Fruit fly (Drosophila melanogaster) whole organism, embryonic: ENCODE data around the gene nonA.
A peak's percentile ranks its signal among the peaks of the same experiment; 100 is the strongest.

Source experiments
- Awh ChIP-seq: fragments of 200-800 bp; sonication (Bioruptor generic); IDR thresholded peaks from 2 replicates; pipeline ENCODE4, ENCODE4 v1.3.6; 2022; ENCODE audit warnings: missing biosample characterization, missing genetic modification characterization
- C15 ChIP-seq: fragments of 200-800 bp; sonication (Bioruptor generic); IDR thresholded peaks from 3 replicates; pipeline ENCODE4 v1.3.6; 2022; ENCODE audit warnings: missing biosample characterization, missing genetic modification characterization
- CG10543 ChIP-seq: fragments of 200-800 bp; sonication (Bioruptor generic); optimal IDR thresholded peaks from 3 replicates; lab custom pipeline; 2017; ENCODE audit warnings: missing biosample characterization, mild to moderate bottlenecking, missing genetic modification characterization, moderate library complexity
- CG10654 ChIP-seq: fragments of 200-800 bp; sonication (Bioruptor generic); optimal IDR thresholded peaks from 2 replicates; lab custom pipeline; 2016; ENCODE audit warnings: missing biosample characterization, missing genetic modification characterization
- CG12299 ChIP-seq: fragments of 200-800 bp; sonication (Bioruptor generic); optimal IDR thresholded peaks from 2 replicates; lab custom pipeline; 2018; ENCODE audit warnings: missing biosample characterization, mild to moderate bottlenecking, missing genetic modification characterization
- CG13894 ChIP-seq: fragments of 200-800 bp; sonication (Bioruptor generic); optimal IDR thresholded peaks from 3 replicates; lab custom pipeline; 2018; ENCODE audit warnings: missing biosample characterization, mild to moderate bottlenecking, missing genetic modification characterization, moderate library complexity
- CG17385 ChIP-seq: fragments of 200-800 bp; sonication (Bioruptor generic); optimal IDR thresholded peaks from 3 replicates; lab custom pipeline; 2018; ENCODE audit warnings: missing biosample characterization, mild to moderate bottlenecking, missing genetic modification characterization
- CG2199 ChIP-seq: fragments of 200-800 bp; sonication (Bioruptor generic); IDR thresholded peaks from 3 replicates; pipeline ENCODE4 v1.3.6; 2022; ENCODE audit warnings: missing biosample characterization, missing genetic modification characterization
- CG30020 ChIP-seq: fragments of 200-800 bp; optimal IDR thresholded peaks from 2 replicates; lab custom pipeline; 2019; ENCODE audit warnings: missing biosample characterization, mild to moderate bottlenecking, missing genetic modification characterization, moderate library complexity
- CG30431 ChIP-seq: fragments of 200-800 bp; sonication (Bioruptor generic); optimal IDR thresholded peaks from 2 replicates; lab custom pipeline; 2017; ENCODE audit warnings: missing biosample characterization, missing genetic modification characterization
- CG3065 ChIP-seq: fragments of 200-800 bp; sonication (Bioruptor generic); optimal IDR thresholded peaks from 2 replicates; lab custom pipeline; 2016; ENCODE audit warnings: missing biosample characterization, missing genetic modification characterization
- CG34422 ChIP-seq: fragments of 200-800 bp; sonication (Bioruptor generic); IDR thresholded peaks from 3 replicates; pipeline ENCODE4 v1.3.6; 2022; ENCODE audit warnings: missing biosample characterization, missing genetic modification characterization
- CG4617 ChIP-seq: fragments of 200-800 bp; sonication (Bioruptor generic); optimal IDR thresholded peaks from 3 replicates; lab custom pipeline; 2016; ENCODE audit warnings: missing biosample characterization, missing genetic modification characterization, borderline replicate concordance
- CG5180 ChIP-seq: fragments of 200-800 bp; sonication (Bioruptor generic); optimal IDR thresholded peaks from 3 replicates; lab custom pipeline; 2017; ENCODE audit warnings: missing biosample characterization, missing genetic modification characterization, mild to moderate bottlenecking, moderate library complexity, missing genetic modification reagents
- CG6175 ChIP-seq: fragments of 200-800 bp; sonication (Bioruptor generic); IDR thresholded peaks from 3 replicates; pipeline ENCODE4 v1.3.6; 2022; ENCODE audit warnings: missing biosample characterization, missing genetic modification characterization
- CG7372 ChIP-seq: fragments of 200-800 bp; sonication (Bioruptor generic); IDR thresholded peaks from 2 replicates; pipeline ENCODE4 v1.3.6; 2022; ENCODE audit warnings: missing biosample characterization, missing genetic modification characterization
- CG7839 ChIP-seq: fragments of 200-800 bp; sonication (Bioruptor generic); optimal IDR thresholded peaks from 3 replicates; lab custom pipeline; 2018; ENCODE audit warnings: missing biosample characterization, mild to moderate bottlenecking, missing genetic modification characterization, moderate library complexity
- CG8924 ChIP-seq: fragments of 200-800 bp; optimal IDR thresholded peaks from 3 replicates; lab custom pipeline; 2019; ENCODE audit warnings: missing biosample characterization, mild to moderate bottlenecking, missing genetic modification characterization, moderate library complexity
- D ChIP-seq, 2 experiments: fragments of 200-800 bp in 1 of 2; fragments of >200 bp in 1 of 2; sonication (Bioruptor generic) in 1 of 2; optimal IDR thresholded peaks; 2 replicates in 1 of 2; 3 replicates in 1 of 2; lab custom pipeline; 2017; ENCODE audit warnings: mild to moderate bottlenecking in 1 of 2, missing biosample characterization in 1 of 2, missing genetic modification characterization in 1 of 2, missing genetic modification reagents in 1 of 2
- Dp ChIP-seq: fragments of 200-800 bp; sonication (Bioruptor generic); optimal IDR thresholded peaks from 2 replicates; lab custom pipeline; 2018; ENCODE audit warnings: missing biosample characterization, mild to moderate bottlenecking, missing genetic modification characterization, moderate library complexity
- E2f1 ChIP-seq: fragments of 200-800 bp; sonication (Bioruptor generic); IDR thresholded peaks from 2 replicates; pipeline ENCODE4 v1.3.6; 2022; ENCODE audit warnings: missing biosample characterization, missing genetic modification characterization
- Fer1 ChIP-seq: fragments of 200-800 bp; sonication (Bioruptor generic); optimal IDR thresholded peaks from 2 replicates; lab custom pipeline; 2017; ENCODE audit warnings: missing biosample characterization, mild to moderate bottlenecking, missing genetic modification characterization
- HLH54F ChIP-seq: fragments of 200-800 bp; sonication (Bioruptor generic); optimal IDR thresholded peaks from 3 replicates; lab custom pipeline; 2016; ENCODE audit warnings: missing biosample characterization, missing genetic modification characterization
- Lpt ChIP-seq: fragments of >200 bp; optimal IDR thresholded peaks from 2 replicates; lab custom pipeline; 2018; ENCODE audit warnings: missing biosample characterization, missing genetic modification characterization
- Med ChIP-seq: fragments of 200-800 bp; sonication (Bioruptor generic); peaks from one replicate; lab custom pipeline; 2016; ENCODE audit warnings: missing biosample characterization, missing genetic modification characterization, mild to moderate bottlenecking, inconsistent platforms, moderate library complexity
- Pdp1 ChIP-seq, 2 experiments: fragments of 200-800 bp; sonication (Bioruptor generic); optimal IDR thresholded peaks; 3 replicates each; lab custom pipeline; 2016; ENCODE audit warnings: missing biosample characterization in 2 of 2, missing genetic modification characterization in 2 of 2, mild to moderate bottlenecking in 1 of 2, moderate library complexity in 1 of 2
- Side ChIP-seq: fragments of 200-800 bp; sonication (Bioruptor generic); optimal IDR thresholded peaks from 2 replicates; lab custom pipeline; 2016; ENCODE audit warnings: missing biosample characterization, missing genetic modification characterization
- Sry-β ChIP-seq: fragments of 200-800 bp; sonication (Bioruptor generic); optimal IDR thresholded peaks from 2 replicates; lab custom pipeline; 2018; ENCODE audit warnings: missing biosample characterization, mild to moderate bottlenecking, missing genetic modification characterization, moderate library complexity
- bbx ChIP-seq: fragments of 200-800 bp; sonication (Bioruptor generic); IDR thresholded peaks from 2 replicates; pipeline ENCODE4 v1.3.6; 2022; ENCODE audit warnings: missing biosample characterization, missing genetic modification characterization; ENCODE audit not compliant: partially characterized antibody
- cato ChIP-seq: fragments of 200-800 bp; sonication (Bioruptor generic); optimal IDR thresholded peaks from 2 replicates; lab custom pipeline; 2016; ENCODE audit warnings: missing biosample characterization, missing genetic modification characterization, borderline replicate concordance
- cg ChIP-seq: fragments of 200-800 bp; sonication (Bioruptor generic); optimal IDR thresholded peaks from 3 replicates; lab custom pipeline; 2019; ENCODE audit warnings: missing biosample characterization, mild to moderate bottlenecking, missing genetic modification characterization, moderate library complexity
- chinmo ChIP-seq: fragments of 200-800 bp; sonication (Bioruptor generic); IDR thresholded peaks from 4 replicates; pipeline ENCODE4 v1.3.6; 2022; ENCODE audit warnings: missing biosample characterization, missing genetic modification characterization; ENCODE audit not compliant: partially characterized antibody
- disco-r ChIP-seq: fragments of 200-800 bp; sonication (Bioruptor generic); optimal IDR thresholded peaks from 2 replicates; lab custom pipeline; 2016; ENCODE audit warnings: missing biosample characterization, missing genetic modification characterization
- esg ChIP-seq: fragments of 200-800 bp; sonication (Bioruptor generic); conservative IDR thresholded peaks from 2 replicates; pipeline ENCODE4 v1.3.6; 2022; ENCODE audit warnings: missing biosample characterization, missing genetic modification characterization
- gfzf ChIP-seq: fragments of 200-800 bp; sonication (Bioruptor generic); optimal IDR thresholded peaks from 2 replicates; lab custom pipeline; 2016; ENCODE audit warnings: missing biosample characterization, mild to moderate bottlenecking, missing genetic modification characterization, moderate library complexity
- lbe ChIP-seq: fragments of 200-800 bp; sonication (Bioruptor generic); optimal IDR thresholded peaks from 2 replicates; lab custom pipeline; 2016; ENCODE audit warnings: missing biosample characterization, mild to moderate bottlenecking, missing genetic modification characterization
- lola ChIP-seq, 3 experiments: fragments of >200 bp in 2 of 3; fragments of 200-800 bp in 1 of 3; sonication (Bioruptor generic) in 1 of 3; optimal IDR thresholded peaks; 2 replicates each; lab custom pipeline; 2017 to 2019; ENCODE audit warnings: missing biosample characterization in 3 of 3, missing genetic modification characterization in 3 of 3, mild to moderate bottlenecking in 1 of 3, moderate library complexity in 1 of 3
- p53 ChIP-seq: fragments of 200-800 bp; sonication (Bioruptor generic); optimal IDR thresholded peaks from 2 replicates; lab custom pipeline; 2016; ENCODE audit warnings: missing biosample characterization, missing genetic modification characterization
- prd ChIP-seq, 3 experiments: fragments of >200 bp in 2 of 3; fragments of 200-800 bp in 1 of 3; sonication (Bioruptor generic) in 1 of 3; optimal IDR thresholded peaks in 2 of 3; IDR thresholded peaks in 1 of 3; 2 replicates in 2 of 3; 3 replicates in 1 of 3; pipeline versions ENCODE4 v1.3.6 to Lab custom; 2017 to 2022; ENCODE audit warnings: missing biosample characterization in 1 of 3, missing genetic modification characterization in 1 of 3
- sc ChIP-seq, 3 experiments: fragments of >200 bp in 2 of 3; fragments of 200-800 bp in 1 of 3; sonication (Bioruptor generic) in 1 of 3; optimal IDR thresholded peaks; 2 replicates in 2 of 3; 3 replicates in 1 of 3; lab custom pipeline; 2017; ENCODE audit warnings: mild to moderate bottlenecking in 1 of 3, missing biosample characterization in 1 of 3, missing genetic modification characterization in 1 of 3, missing genetic modification reagents in 1 of 3
- schlank ChIP-seq: fragments of 200-800 bp; sonication (Bioruptor generic); optimal IDR thresholded peaks from 2 replicates; lab custom pipeline; 2018; ENCODE audit warnings: missing biosample characterization, mild to moderate bottlenecking, missing genetic modification characterization
- sens ChIP-seq: fragments of 200-800 bp; sonication (Bioruptor generic); peaks from one replicate; lab custom pipeline; 2016; ENCODE audit warnings: missing biosample characterization, missing genetic modification characterization
- ssp ChIP-seq: fragments of 200-800 bp; sonication (Bioruptor generic); IDR thresholded peaks from 2 replicates; pipeline ENCODE4 v1.3.6; 2022; ENCODE audit warnings: missing biosample characterization, missing genetic modification characterization
- tgo ChIP-seq: fragments of 200-800 bp; sonication (Bioruptor generic); IDR thresholded peaks from 3 replicates; pipeline ENCODE4 v1.3.6; 2022; ENCODE audit warnings: missing biosample characterization, missing genetic modification characterization
- usp ChIP-seq: fragments of >200 bp; optimal IDR thresholded peaks from 2 replicates; lab custom pipeline; 2017; ENCODE audit warnings: missing biosample characterization, missing genetic modification characterization
- zen ChIP-seq: fragments of 200-800 bp; sonication (Bioruptor generic); optimal IDR thresholded peaks from 3 replicates; lab custom pipeline; 2018; ENCODE audit warnings: missing biosample characterization, mild to moderate bottlenecking, missing genetic modification characterization, moderate library complexity

The nonA gene

DNA sequence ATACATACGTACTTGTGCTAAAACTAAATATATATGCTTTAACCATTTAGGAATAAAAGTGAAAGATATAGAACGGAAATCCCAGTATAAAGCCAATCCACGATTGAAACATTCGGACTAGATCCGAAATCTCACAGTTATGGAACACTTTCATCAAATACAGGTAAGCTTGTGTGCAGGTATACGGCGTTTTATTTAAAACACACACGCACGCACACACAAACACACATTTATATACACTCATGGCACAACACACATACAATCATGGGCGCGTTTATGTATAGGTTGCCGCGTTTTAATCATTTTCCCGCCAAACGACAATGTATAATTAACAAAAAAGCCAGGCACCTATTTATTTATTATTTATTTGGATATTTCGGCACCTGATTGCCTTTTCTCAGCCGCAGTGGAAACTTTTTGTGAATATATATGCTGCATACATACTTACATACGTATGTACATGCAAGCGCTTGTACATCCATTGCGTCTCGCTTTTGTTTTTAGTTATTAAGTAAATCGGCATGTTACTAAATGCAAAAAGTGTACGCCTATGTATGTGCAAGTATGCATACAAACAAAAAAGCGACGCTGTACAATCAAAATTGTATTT lies 27.0 kb upstream of the nonA start:
- no peak for TF ChIP-seq Lpt
- TF ChIP-seq cg (GFP tag; lab: Kevin White, UChicago), result peak; percentile 89
- no peak for TF ChIP-seq Side (GFP tag; lab: Kevin White, UChicago)
- TF ChIP-seq cato, result no peak
- TF ChIP-seq Pdp1 (GFP tag; optimal IDR thresholded peaks at IDR 0.05; lab: Kevin White, UChicago), result peak in 1 of 2 experiments; percentile 55
- peak; percentile 53 for TF ChIP-seq CG12299 (tag; lab: Kevin White, UChicago)
- TF ChIP-seq Fer1 (GFP tag; lab: Kevin White, UChicago), result no peak
- TF ChIP-seq E2f1 (GFP tag; lab: Robert Waterston, UW), result peak; percentile 41; the same call in 1 of the 2 replicates
- peak; percentile 0 for TF ChIP-seq CG30020 (tag; lab: Kevin White, UChicago)
- peak in 1 of 3 experiments; percentile 43 for TF ChIP-seq lola (GFP tag; optimal IDR thresholded peaks at IDR 0.05; lab: Kevin White, UChicago)
- TF ChIP-seq p53 (GFP tag; lab: Kevin White, UChicago), result no peak
- peak; percentile 50 for TF ChIP-seq CG8924 (tag; lab: Kevin White, UChicago)
- 0 out of 4 replicates have a peak, but pooled peaks have one; percentile 6 for TF ChIP-seq chinmo
- no peak for TF ChIP-seq tgo (GFP tag; lab: Robert Waterston, UW)
- TF ChIP-seq CG34422 (GFP tag; lab: Robert Waterston, UW), result peak; percentile 32; the same call in 1 of the 3 replicates
- peak; percentile 3 for TF ChIP-seq Dp (GFP tag; lab: Kevin White, UChicago)
- peak; percentile 63 for TF ChIP-seq Med (GFP tag; lab: Kevin White, UChicago)
- TF ChIP-seq sens, result peak; percentile 4
- TF ChIP-seq, all 482 proteins: peak for 12

DNA sequence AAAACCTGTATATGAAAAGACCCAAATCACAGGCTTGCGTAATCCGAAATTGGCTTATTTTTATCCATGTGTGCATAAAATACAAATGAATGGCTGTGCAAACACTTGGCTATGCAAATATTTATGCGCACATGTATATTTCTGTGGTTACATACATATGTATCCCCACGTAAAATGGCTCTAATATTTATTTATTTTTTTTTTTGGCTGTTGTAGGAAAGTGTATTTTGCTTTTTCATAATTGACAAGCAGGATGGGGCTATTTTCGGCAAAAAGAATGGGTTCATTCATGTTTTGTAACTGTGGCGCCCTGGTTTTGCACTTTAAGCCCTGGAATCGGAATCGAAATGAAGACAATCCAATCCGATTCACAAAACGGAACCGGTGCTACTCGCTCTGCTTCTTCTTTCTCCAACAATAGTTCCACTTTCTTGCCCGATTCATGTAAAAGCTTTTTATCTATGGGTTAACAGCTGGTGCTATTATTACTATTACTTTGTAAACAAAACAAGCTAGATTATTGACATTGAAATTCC lies 26.2 kb upstream of the nonA start:
- no peak for TF ChIP-seq Sry-β (GFP tag; lab: Kevin White, UChicago)
- TF ChIP-seq gfzf, result no peak
- no peak for TF ChIP-seq bbx (GFP tag; lab: Robert Waterston, UW)
- TF ChIP-seq CG7839 (tag; lab: Kevin White, UChicago), result peak; percentile 74
- peak; percentile 32 for TF ChIP-seq lbe
- no peak for TF ChIP-seq zen (tag; lab: Kevin White, UChicago)
- no peak for TF ChIP-seq D (optimal IDR thresholded peaks at IDR 0.05; lab: Kevin White, UChicago)
- peak; percentile 40 for TF ChIP-seq D (GFP tag; optimal IDR thresholded peaks at IDR 0.05; lab: Kevin White, UChicago)
- peak; percentile 27 for TF ChIP-seq CG4617 (GFP tag; lab: Kevin White, UChicago)
- TF ChIP-seq CG5180, result peak; percentile 48
- TF ChIP-seq prd (optimal IDR thresholded peaks at IDR 0.05; lab: Kevin White, UChicago), result no peak
- peak; percentile 78 for TF ChIP-seq prd (GFP tag; IDR thresholded peaks at IDR 0.05; lab: Robert Waterston, UW)
- TF ChIP-seq tgo (GFP tag; lab: Robert Waterston, UW), result peak; percentile 73
- no peak for TF ChIP-seq Dp (GFP tag; lab: Kevin White, UChicago)
- TF ChIP-seq Awh (GFP tag; lab: Robert Waterston, UW), result peak; percentile 73
- peak; percentile 76 for TF ChIP-seq HLH54F (GFP tag; lab: Kevin White, UChicago)
- peak; percentile 55; the same call in 1 of the 3 replicates for TF ChIP-seq C15
- peak; percentile 64 for TF ChIP-seq schlank
- TF ChIP-seq CG7372 (GFP tag; lab: Robert Waterston, UW), result peak; percentile 55; the same call in 1 of the 2 replicates
- peak; percentile 78 for TF ChIP-seq CG13894 (tag; lab: Kevin White, UChicago)
- peak; percentile 16 for TF ChIP-seq CG30431 (GFP tag; lab: Kevin White, UChicago)
- TF ChIP-seq esg (GFP tag; lab: Robert Waterston, UW), result peak; percentile 71
- peak; percentile 11 for TF ChIP-seq CG3065 (GFP tag; lab: Kevin White, UChicago)
- TF ChIP-seq disco-r (GFP tag; lab: Kevin White, UChicago), result peak; percentile 33
- TF ChIP-seq CG10543 (GFP tag; lab: Kevin White, UChicago), result peak; percentile 79
- no peak for TF ChIP-seq CG2199
- peak; percentile 56 for TF ChIP-seq CG10654
- TF ChIP-seq usp (GFP tag; lab: Kevin White, UChicago), result no peak
- peak; percentile 52 for TF ChIP-seq ssp (GFP tag; lab: Robert Waterston, UW)
- no peak for TF ChIP-seq sc (optimal IDR thresholded peaks at IDR 0.05; lab: Kevin White, UChicago)
- TF ChIP-seq sc (GFP tag; optimal IDR thresholded peaks at IDR 0.05; lab: Kevin White, UChicago), result no peak
- peak; percentile 41; the same call in 1 of the 3 replicates for TF ChIP-seq CG6175 (GFP tag; lab: Robert Waterston, UW)
- peak; percentile 90 for TF ChIP-seq CG17385 (GFP tag; lab: Kevin White, UChicago)
